Worm (Caenorhabditis elegans) whole organism, L2 larva: ENCODE results near the gene F01G10.6.

ENCODE experiments used
- C34F6.9 ChIP-seq: fragments of 150-350 bp; optimal IDR thresholded peaks from 2 replicates; lab custom pipeline; 2014; ENCODE audit warnings: missing biosample characterization, missing genetic modification characterization
- F13H6.1 ChIP-seq: sonication (generic microtip); optimal IDR thresholded peaks from 2 replicates; lab custom pipeline; 2016; ENCODE audit warnings: missing genetic modification characterization, missing compliant biosample characterization
- ZK546.5 ChIP-seq: sonication (generic microtip); optimal IDR thresholded peaks from 2 replicates; lab custom pipeline; 2017; ENCODE audit warnings: missing biosample characterization, missing genetic modification characterization
- alr-1 ChIP-seq: fragments of 150-350 bp; optimal IDR thresholded peaks from 2 replicates; lab custom pipeline; 2014; ENCODE audit warnings: missing biosample characterization, missing genetic modification characterization
- aly-2 ChIP-seq: fragments of 150-350 bp; optimal IDR thresholded peaks from 2 replicates; lab custom pipeline; 2014; ENCODE audit warnings: missing biosample characterization, missing genetic modification characterization
- ama-1 ChIP-seq: fragments of 150-350 bp; optimal IDR thresholded peaks from 2 replicates; lab custom pipeline; 2018; ENCODE audit warnings: inconsistent platforms
- blmp-1 ChIP-seq: sonication (generic microtip); optimal IDR thresholded peaks from 2 replicates; lab custom pipeline; 2017; ENCODE audit warnings: missing genetic modification characterization, mild to moderate bottlenecking, missing compliant biosample characterization, antibody characterized with exemption, moderate library complexity; ENCODE audit not compliant: insufficient read depth
- ceh-82 ChIP-seq: fragments of 150-350 bp; optimal IDR thresholded peaks from 2 replicates; lab custom pipeline; 2014; ENCODE audit warnings: missing biosample characterization, missing genetic modification characterization
- crh-2 ChIP-seq: sonication (generic microtip); optimal IDR thresholded peaks from 2 replicates; lab custom pipeline; 2017; ENCODE audit warnings: missing biosample characterization, missing genetic modification characterization
- elt-1 ChIP-seq: fragments of 150-350 bp; optimal IDR thresholded peaks from 2 replicates; lab custom pipeline; 2014; ENCODE audit warnings: missing biosample characterization, missing genetic modification characterization
- elt-3 ChIP-seq: sonication (generic microtip); optimal IDR thresholded peaks from 2 replicates; lab custom pipeline; 2017; ENCODE audit warnings: missing biosample characterization, missing genetic modification characterization
- fos-1 ChIP-seq: fragments of 150-350 bp; optimal IDR thresholded peaks from 2 replicates; lab custom pipeline; 2014; ENCODE audit warnings: missing biosample characterization, missing genetic modification characterization
- lin-11 ChIP-seq: fragments of 150-350 bp; sonication (generic microtip); optimal IDR thresholded peaks from 2 replicates; lab custom pipeline; 2014; ENCODE audit warnings: missing biosample characterization, missing genetic modification characterization, inconsistent platforms, mixed read lengths
- lin-13 ChIP-seq: fragments of 150-350 bp; optimal IDR thresholded peaks from 2 replicates; lab custom pipeline; 2014; ENCODE audit warnings: missing biosample characterization, missing genetic modification reagents, missing genetic modification characterization
- lin-39 ChIP-seq: fragments of 150-350 bp; optimal IDR thresholded peaks from 2 replicates; lab custom pipeline; 2014; ENCODE audit warnings: missing biosample characterization, missing genetic modification reagents, missing genetic modification characterization
- lsy-2 ChIP-seq, 2 experiments: fragments of 150-350 bp in 1 of 2; sonication (generic microtip) in 1 of 2; optimal IDR thresholded peaks; 2 replicates each; lab custom pipeline; 2014 to 2017; ENCODE audit warnings: missing biosample characterization in 2 of 2, missing genetic modification characterization in 2 of 2
- mab-5 ChIP-seq: fragments of 150-350 bp; optimal IDR thresholded peaks from 2 replicates; lab custom pipeline; 2014; ENCODE audit warnings: missing biosample characterization, missing genetic modification characterization
- mbf-1 ChIP-seq: sonication (generic microtip); optimal IDR thresholded peaks from 2 replicates; lab custom pipeline; 2017; ENCODE audit warnings: missing biosample characterization, missing genetic modification characterization
- mdl-1 ChIP-seq, 2 experiments: fragments of 150-350 bp in 1 of 2; sonication (generic microtip) in 1 of 2; optimal IDR thresholded peaks; 2 replicates each; lab custom pipeline; 2017; ENCODE audit warnings: missing biosample characterization in 2 of 2, missing genetic modification characterization in 2 of 2
- nhr-10 ChIP-seq: sonication (generic microtip); optimal IDR thresholded peaks from 2 replicates; lab custom pipeline; 2017; ENCODE audit warnings: missing biosample characterization, missing genetic modification characterization
- nhr-11 ChIP-seq: fragments of 150-350 bp; optimal IDR thresholded peaks from 2 replicates; lab custom pipeline; 2014; ENCODE audit warnings: missing biosample characterization, missing genetic modification characterization
- nhr-129 ChIP-seq: fragments of 150-350 bp; optimal IDR thresholded peaks from 2 replicates; lab custom pipeline; 2014; ENCODE audit warnings: missing biosample characterization, missing genetic modification characterization
- nhr-21 ChIP-seq: fragments of 150-350 bp; optimal IDR thresholded peaks from 2 replicates; lab custom pipeline; 2014; ENCODE audit warnings: missing biosample characterization, missing genetic modification characterization
- nhr-237 ChIP-seq: fragments of 150-350 bp; optimal IDR thresholded peaks from 2 replicates; lab custom pipeline; 2014; ENCODE audit warnings: missing biosample characterization, missing genetic modification characterization
- nhr-25 ChIP-seq: fragments of 150-350 bp; sonication (generic microtip); optimal IDR thresholded peaks from 3 replicates; lab custom pipeline; 2014; ENCODE audit warnings: missing biosample characterization, missing genetic modification characterization
- nhr-6 ChIP-seq: fragments of 150-350 bp; optimal IDR thresholded peaks from 2 replicates; lab custom pipeline; 2014; ENCODE audit warnings: missing biosample characterization, missing genetic modification characterization
- nhr-77 ChIP-seq: fragments of 150-350 bp; optimal IDR thresholded peaks from 2 replicates; lab custom pipeline; 2014; ENCODE audit warnings: missing biosample characterization, missing genetic modification characterization
- peb-1 ChIP-seq: fragments of 150-350 bp; optimal IDR thresholded peaks from 2 replicates; lab custom pipeline; 2014; ENCODE audit warnings: missing biosample characterization, missing genetic modification characterization
- skn-1 ChIP-seq: sonication (generic microtip); optimal IDR thresholded peaks from 2 replicates; lab custom pipeline; 2017; ENCODE audit warnings: missing biosample characterization, missing genetic modification characterization
- sma-9 ChIP-seq, 2 experiments: fragments of 150-350 bp in 1 of 2; sonication (generic microtip) in 1 of 2; optimal IDR thresholded peaks; 2 replicates each; lab custom pipeline; 2014 to 2016; ENCODE audit warnings: missing genetic modification characterization in 2 of 2, mild to moderate bottlenecking in 1 of 2, missing biosample characterization in 1 of 2, missing compliant biosample characterization in 1 of 2, missing genetic modification reagents in 1 of 2, moderate library complexity in 1 of 2
- snpc-4 ChIP-seq: fragments of 150-350 bp; optimal IDR thresholded peaks from 2 replicates; lab custom pipeline; 2014; ENCODE audit warnings: missing biosample characterization, missing genetic modification characterization
- unc-55 ChIP-seq: fragments of 150-350 bp; sonication (generic microtip); optimal IDR thresholded peaks from 3 replicates; lab custom pipeline; 2014; ENCODE audit warnings: missing biosample characterization, missing genetic modification reagents, missing genetic modification characterization
- unc-62 ChIP-seq: fragments of 150-350 bp; optimal IDR thresholded peaks from 2 replicates; lab custom pipeline; 2014; ENCODE audit warnings: missing biosample characterization, missing genetic modification reagents, missing genetic modification characterization
- ztf-1 ChIP-seq: fragments of 200-800 bp; sonication (Bioruptor generic); conservative IDR thresholded peaks from 2 replicates; pipeline ENCODE4 v1.3.6; 2022; ENCODE audit warnings: missing genetic modification characterization, missing compliant biosample characterization
- ztf-11 ChIP-seq: sonication (generic microtip); optimal IDR thresholded peaks from 2 replicates; lab custom pipeline; 2017; ENCODE audit warnings: missing biosample characterization, missing genetic modification characterization
- ztf-4 ChIP-seq: fragments of 150-350 bp; optimal IDR thresholded peaks from 2 replicates; lab custom pipeline; 2014; ENCODE audit warnings: missing biosample characterization, missing genetic modification characterization

The F01G10.6 gene

DNA sequence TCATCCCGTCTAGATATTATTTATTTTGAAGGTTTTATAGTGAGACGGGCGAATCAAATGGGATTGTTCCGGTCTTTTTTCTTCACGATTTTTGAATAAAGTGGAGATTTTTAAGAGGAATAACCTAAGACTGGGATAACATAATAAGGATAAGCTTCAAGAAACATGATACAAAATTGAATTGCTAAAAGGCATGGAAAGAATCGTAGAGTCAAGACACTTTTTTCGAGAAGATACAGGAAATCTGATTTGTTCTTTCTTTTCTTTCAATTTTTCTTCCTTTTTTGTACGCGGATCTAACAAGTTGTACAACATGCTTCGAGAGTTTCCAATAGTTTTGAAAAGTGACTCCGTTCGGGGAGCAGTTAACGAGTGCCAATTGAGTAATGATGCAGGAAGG is 35.9 kb downstream of the F01G10.6 start:
- TF ChIP-seq nhr-77 (no peak), fos-1 (no peak), sma-9 (GFP tag; optimal IDR thresholded peaks at IDR 0.05; lab: Kevin White, UChicago) (no peak), sma-9 (tag; optimal IDR thresholded peaks at IDR 0.05; lab: Kevin White, UChicago) (no peak), elt-3 (tag; lab: Kevin White, UChicago) (no peak), C34F6.9 (tag; lab: Kevin White, UChicago) (no peak)

DNA sequence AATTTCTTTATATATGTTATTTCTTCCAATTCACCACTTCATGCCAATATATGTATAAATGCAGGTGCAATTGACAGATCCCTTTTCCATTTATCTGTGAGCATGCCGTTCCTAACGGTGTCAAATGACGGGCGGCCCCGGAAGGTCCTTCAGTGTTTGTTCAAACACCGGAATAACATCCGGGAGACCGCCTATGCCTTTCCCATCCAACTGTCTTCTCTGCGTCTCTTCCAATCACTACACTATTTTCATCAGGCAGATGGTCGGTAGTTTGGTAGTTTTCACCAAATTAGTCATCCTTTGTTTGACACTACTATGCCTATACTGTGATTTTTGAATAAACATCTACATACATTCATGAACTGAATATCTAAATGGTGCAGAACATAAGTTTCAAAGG is 36.8 kb downstream of the F01G10.6 start:
- TF ChIP-seq skn-1 (tag; lab: Kevin White, UChicago) (no peak), ztf-4 (tag; lab: Kevin White, UChicago) (no peak), ama-1 (lab: Kevin White, UChicago) (no peak), peb-1 (no peak), lin-39 (no peak), mab-5 (tag; lab: Kevin White, UChicago) (no peak), snpc-4 (tag; lab: Kevin White, UChicago) (no peak), crh-2 (tag; lab: Kevin White, UChicago) (no peak), mbf-1 (tag; lab: Kevin White, UChicago) (no peak), unc-55 (GFP tag; lab: Kevin White, UChicago) (no peak), ceh-82 (tag; lab: Kevin White, UChicago) (no peak), nhr-11 (no peak), sma-9 (GFP tag; optimal IDR thresholded peaks at IDR 0.05; lab: Kevin White, UChicago) (no peak), sma-9 (tag; optimal IDR thresholded peaks at IDR 0.05; lab: Kevin White, UChicago) (no peak), fos-1 (no peak), aly-2 (no peak), lin-11 (no peak), ZK546.5 (tag; lab: Kevin White, UChicago) (no peak), unc-62 (no peak), nhr-21 (no peak)

DNA sequence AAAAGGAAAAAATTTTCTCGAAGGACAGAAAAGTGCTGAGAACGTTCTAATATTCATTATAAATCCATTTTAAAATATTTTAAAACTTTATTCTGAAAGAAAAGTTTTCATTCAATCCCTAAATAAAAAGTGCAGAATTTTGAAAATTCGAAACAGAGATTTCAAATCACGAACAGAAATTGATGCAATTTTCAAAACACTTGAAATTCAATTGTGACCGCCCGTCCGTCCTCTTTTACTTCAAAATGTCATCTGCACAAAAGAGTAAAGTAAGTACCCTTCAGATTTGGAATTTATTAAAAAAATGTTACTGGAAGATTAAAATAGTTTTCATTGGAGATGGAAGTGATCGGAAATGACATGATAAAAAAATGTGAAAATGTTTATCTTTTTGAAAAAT is 38.9 kb downstream of the F01G10.6 start:
- no peak for TF ChIP-seq F13H6.1 (tag; lab: Kevin White, UChicago)
- TF ChIP-seq alr-1 (tag; lab: Kevin White, UChicago): no peak
- no peak for TF ChIP-seq lin-39
- TF ChIP-seq nhr-6 (tag; lab: Kevin White, UChicago): no peak
- no peak for TF ChIP-seq blmp-1 (tag; lab: Kevin White, UChicago)
- TF ChIP-seq ZK546.5 (tag; lab: Kevin White, UChicago): no peak
- no peak for TF ChIP-seq nhr-10 (tag; lab: Kevin White, UChicago)
- TF ChIP-seq ceh-82 (tag; lab: Kevin White, UChicago): no peak
- TF ChIP-seq crh-2 (tag; lab: Kevin White, UChicago): no peak
- TF ChIP-seq nhr-129: no peak
- no peak for TF ChIP-seq mbf-1 (tag; lab: Kevin White, UChicago)
- no peak for TF ChIP-seq ztf-11 (tag; lab: Kevin White, UChicago)
- TF ChIP-seq lsy-2 (tag; optimal IDR thresholded peaks at IDR 0.05; lab: Kevin White, UChicago): no peak
- no peak for TF ChIP-seq mab-5 (tag; lab: Kevin White, UChicago)
- TF ChIP-seq nhr-21: no peak
- TF ChIP-seq unc-62: no peak
- no peak for TF ChIP-seq nhr-11
- no peak for TF ChIP-seq lin-13 (GFP tag; lab: Kevin White, UChicago)
- no peak for TF ChIP-seq nhr-25

DNA sequence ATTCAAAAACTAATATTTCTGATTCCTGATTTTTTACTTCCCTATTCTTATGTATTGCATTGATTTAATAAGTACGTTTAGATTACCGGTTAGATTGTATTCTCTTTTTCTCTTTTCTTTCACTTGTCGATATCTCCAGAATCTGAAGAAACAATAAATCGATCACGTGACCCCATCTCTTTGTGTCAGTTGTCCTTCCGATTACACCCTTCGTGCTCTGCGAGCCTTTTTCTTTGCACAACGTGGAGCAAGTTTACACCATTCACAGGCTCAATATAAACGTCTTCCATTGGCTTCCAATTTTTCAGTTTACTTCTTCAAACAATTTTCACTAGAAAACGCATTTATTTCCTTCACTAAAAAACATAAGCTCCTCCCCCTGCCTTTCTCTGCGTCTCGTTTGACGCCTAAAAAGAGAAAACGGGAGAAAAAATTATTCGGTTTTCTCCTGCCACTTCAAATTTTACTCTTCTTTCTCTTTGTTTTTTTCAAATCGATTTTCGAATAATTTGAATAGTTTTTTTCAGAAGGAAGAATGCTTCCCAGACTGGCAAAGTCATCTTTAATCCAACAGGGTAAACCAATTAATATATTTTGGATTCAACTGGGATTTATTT is 47.2 kb downstream of the F01G10.6 start, which contains the start of gene gta-1:
Gene gta-1, plus strand, starts transcription at position 528 of the 617 bp plus-strand sequence.
- TF ChIP-seq snpc-4 (tag; lab: Kevin White, UChicago) (no peak), blmp-1 (tag; lab: Kevin White, UChicago) (peak; percentile 20), ztf-4 (tag; lab: Kevin White, UChicago) (peak; percentile 18), ceh-82 (tag; lab: Kevin White, UChicago) (no peak), unc-55 (GFP tag; lab: Kevin White, UChicago) (peak; percentile 65), sma-9 (GFP tag; optimal IDR thresholded peaks at IDR 0.05; lab: Kevin White, UChicago) (peak; percentile 20), sma-9 (tag; optimal IDR thresholded peaks at IDR 0.05; lab: Kevin White, UChicago) (no peak), nhr-237 (no peak), crh-2 (tag; lab: Kevin White, UChicago) (peak; percentile 52), C34F6.9 (tag; lab: Kevin White, UChicago) (peak; percentile 38), nhr-129 (peak; percentile 71), elt-1 (no peak), lsy-2 (tag; optimal IDR thresholded peaks at IDR 0.05; lab: Kevin White, UChicago) (peak in 1 of 2 experiments; percentile 34), lin-11 (no peak), ztf-1 (no peak), nhr-10 (tag; lab: Kevin White, UChicago) (no peak), ZK546.5 (tag; lab: Kevin White, UChicago) (no peak), nhr-77 (no peak), mdl-1 (tag; optimal IDR thresholded peaks at IDR 0.05; lab: Kevin White, UChicago) (no peak)
